Comparison of ENCODE assay signal across 5 worm cellular contexts in genomic region chrIII:3505051-3505548, ce11.
TF ChIP-seq lines count a peak whose summit lies in the region.

Gene lias-1, minus strand, starts transcription at chrIII:3505101.

TF ChIP-seq in whole organism, L1 larva, 84 proteins besides CTCF, POLR2A, EP300 and RAD21 (continues in another document):
- TF ChIP-seq ceh-82 (tag; optimal IDR thresholded peaks at IDR 0.05; lab: Kevin White, UChicago) = peak; percentile 79 to 95 (median 86)
- peak; percentile 90 for TF ChIP-seq snu-23 (GFP tag; optimal IDR thresholded peaks at IDR 0.05; lab: Kevin White, UChicago)
- TF ChIP-seq nhr-71 (tag; optimal IDR thresholded peaks at IDR 0.05; lab: Kevin White, UChicago) = peak; percentile 83
- no peak for TF ChIP-seq ces-1 (GFP tag; optimal IDR thresholded peaks at IDR 0.05; lab: Kevin White, UChicago)
- TF ChIP-seq fkh-8 (tag; optimal IDR thresholded peaks at IDR 0.05; lab: Kevin White, UChicago) = peak; percentile 83
- no peak for TF ChIP-seq mab-9 (GFP tag; IDR thresholded peaks at IDR 0.05; lab: Robert Waterston, UW)
- no peak for TF ChIP-seq grh-1 (GFP tag; IDR thresholded peaks at IDR 0.05; lab: Robert Waterston, UW)
- no peak for TF ChIP-seq sptf-1 (tag; optimal IDR thresholded peaks at IDR 0.05; lab: Kevin White, UChicago)
- peak; percentile 66 for TF ChIP-seq fkh-10 (GFP tag; optimal IDR thresholded peaks at IDR 0.05; lab: Kevin White, UChicago)
- TF ChIP-seq nhr-77 (tag; optimal IDR thresholded peaks at IDR 0.05; lab: Kevin White, UChicago) = peak; percentile 71
- peak; percentile 99 for TF ChIP-seq F16B12.6 (tag; optimal IDR thresholded peaks at IDR 0.05; lab: Kevin White, UChicago)
- peak; percentile 82 for TF ChIP-seq isw-1 (GFP tag; IDR thresholded peaks at IDR 0.05; lab: Robert Waterston, UW)
- peak; percentile 66 for TF ChIP-seq aly-2 (tag; optimal IDR thresholded peaks at IDR 0.05; lab: Kevin White, UChicago)
- TF ChIP-seq dsc-1 (tag; optimal IDR thresholded peaks at IDR 0.05; lab: Kevin White, UChicago) = peak; percentile 50
- TF ChIP-seq lir-3 (tag; optimal IDR thresholded peaks at IDR 0.05; lab: Kevin White, UChicago; ENCODE audit: poor library complexity) = no peak
- TF ChIP-seq zag-1 (tag; optimal IDR thresholded peaks at IDR 0.05; lab: Kevin White, UChicago) = no peak
- peak; percentile 53 for TF ChIP-seq blmp-1 (tag; optimal IDR thresholded peaks at IDR 0.05; lab: Kevin White, UChicago)
- TF ChIP-seq nhr-12 (tag; optimal IDR thresholded peaks at IDR 0.05; lab: Kevin White, UChicago) = no peak
- TF ChIP-seq snpc-4 (tag; optimal IDR thresholded peaks at IDR 0.05; lab: Kevin White, UChicago) = peak; percentile 71

TF ChIP-seq in whole organism, L3 larva, 47 proteins besides CTCF, POLR2A, EP300 and RAD21 (continues in another document):
- TF ChIP-seq lin-39 (tag; optimal IDR thresholded peaks at IDR 0.05; lab: Kevin White, UChicago) = peak; percentile 67
- TF ChIP-seq ama-1 (optimal IDR thresholded peaks at IDR 0.05; lab: Kevin White, UChicago) = peak; percentile 68
- no peak for TF ChIP-seq egl-27 (tag; optimal IDR thresholded peaks at IDR 0.05; lab: Kevin White, UChicago)
- no peak for TF ChIP-seq eor-1 (tag; optimal IDR thresholded peaks at IDR 0.05; lab: Kevin White, UChicago)
- peak; percentile 73 for TF ChIP-seq ztf-4 (tag; optimal IDR thresholded peaks at IDR 0.05; lab: Kevin White, UChicago)
- TF ChIP-seq unc-39 (tag; optimal IDR thresholded peaks at IDR 0.05; lab: Kevin White, UChicago) = no peak
- no peak for TF ChIP-seq fkh-2 (tag; optimal IDR thresholded peaks at IDR 0.05; lab: Kevin White, UChicago)
- TF ChIP-seq ceh-28 (tag; optimal IDR thresholded peaks at IDR 0.05; lab: Kevin White, UChicago) = peak; percentile 44
- TF ChIP-seq lsy-12 (tag; optimal IDR thresholded peaks at IDR 0.05; lab: Kevin White, UChicago) = peak; percentile 49
- peak; percentile 39 for TF ChIP-seq fkh-10 (GFP tag; optimal IDR thresholded peaks at IDR 0.05; lab: Kevin White, UChicago)
- TF ChIP-seq nhr-77 (tag; optimal IDR thresholded peaks at IDR 0.05; lab: Kevin White, UChicago) = no peak
- peak; percentile 79 for TF ChIP-seq hmg-11 (tag; optimal IDR thresholded peaks at IDR 0.05; lab: Kevin White, UChicago)
- TF ChIP-seq jun-1 (tag; optimal IDR thresholded peaks at IDR 0.05; lab: Kevin White, UChicago) = peak; percentile 70
- peak; percentile 73 for TF ChIP-seq pqm-1 (tag; optimal IDR thresholded peaks at IDR 0.05; lab: Kevin White, UChicago)
- TF ChIP-seq nfya-1 (tag; optimal IDR thresholded peaks at IDR 0.05; lab: Kevin White, UChicago; ENCODE audit: insufficient read depth) = peak; percentile 94
- TF ChIP-seq nhr-28 (tag; optimal IDR thresholded peaks at IDR 0.05; lab: Kevin White, UChicago) = no peak
- TF ChIP-seq egl-5 (tag; optimal IDR thresholded peaks at IDR 0.05; lab: Kevin White, UChicago) = peak; percentile 83
- TF ChIP-seq ZK546.5 (tag; optimal IDR thresholded peaks at IDR 0.05; lab: Kevin White, UChicago) = no peak
- peak; percentile 60 for TF ChIP-seq skn-1 (tag; optimal IDR thresholded peaks at IDR 0.05; lab: Kevin White, UChicago)

TF ChIP-seq in whole organism, early embryonic, 17 proteins besides CTCF, POLR2A, EP300 and RAD21:
- TF ChIP-seq tra-4 (tag; optimal IDR thresholded peaks at IDR 0.05; lab: Kevin White, UChicago) (no peak), ets-7 (tag; optimal IDR thresholded peaks at IDR 0.05; lab: Kevin White, UChicago) (no peak), ceh-13 (GFP tag; optimal IDR thresholded peaks at IDR 0.05; lab: Kevin White, UChicago) (no peak), aly-1 (tag; optimal IDR thresholded peaks at IDR 0.05; lab: Kevin White, UChicago) (peak; percentile 35), tbx-37 (GFP tag; conservative IDR thresholded peaks at IDR 0.05; lab: Robert Waterston, UW) (no peak), hmbx-1 (tag; optimal IDR thresholded peaks at IDR 0.05; lab: Kevin White, UChicago) (no peak), pes-1 (GFP tag; IDR thresholded peaks at IDR 0.05; lab: Robert Waterston, UW) (0 out of 2 replicates have a peak, but pooled peaks have one; percentile 50), hmg-4 (GFP tag; optimal IDR thresholded peaks at IDR 0.05; lab: Kevin White, UChicago) (peak; percentile 15), sea-1 (GFP tag; conservative IDR thresholded peaks at IDR 0.05; lab: Robert Waterston, UW) (no peak), F13C5.2 (tag; optimal IDR thresholded peaks at IDR 0.05; lab: Kevin White, UChicago) (peak; percentile 85), tbx-11 (GFP tag; IDR thresholded peaks at IDR 0.05; lab: Robert Waterston, UW) (no peak), ceh-36 (tag; optimal IDR thresholded peaks at IDR 0.05; lab: Kevin White, UChicago) (no peak), scrt-1 (GFP tag; IDR thresholded peaks at IDR 0.05; lab: Robert Waterston, UW) (no peak), ama-1 (optimal IDR thresholded peaks at IDR 0.05; lab: Kevin White, UChicago) (no peak), flt-1 (GFP tag; IDR thresholded peaks at IDR 0.05; lab: Robert Waterston, UW) (no peak), B0310.2 (tag; optimal IDR thresholded peaks at IDR 0.05; lab: Kevin White, UChicago) (no peak)

TF ChIP-seq in whole organism, midembryonic, 9 proteins besides CTCF, POLR2A, EP300 and RAD21:
- peak; percentile 72 for TF ChIP-seq ztf-23 (GFP tag; IDR thresholded peaks at IDR 0.05; lab: Robert Waterston, UW)
- no peak for TF ChIP-seq tab-1 (GFP tag; IDR thresholded peaks at IDR 0.05; lab: Robert Waterston, UW)
- TF ChIP-seq cog-1 (tag; optimal IDR thresholded peaks at IDR 0.05; lab: Kevin White, UChicago) = peak; percentile 12
- TF ChIP-seq klf-2 (GFP tag; conservative IDR thresholded peaks at IDR 0.05; lab: Robert Waterston, UW) = no peak
TF ChIP-seq in whole organism, midembryonic: peak in this region for 2.

TF ChIP-seq in whole organism, young adult, 124 proteins besides CTCF, POLR2A, EP300 and RAD21 (continues in another document):
- TF ChIP-seq dox-1 (GFP tag; IDR thresholded peaks at IDR 0.05; lab: Robert Waterston, UW) (peak; percentile 75), mcd-1 (GFP tag; IDR thresholded peaks at IDR 0.05; lab: Robert Waterston, UW) (peak; percentile 78), tbp1 (GFP tag; optimal IDR thresholded peaks at IDR 0.05; lab: Kevin White, UChicago) (peak; percentile 56), C17E4.6 (GFP tag; IDR thresholded peaks at IDR 0.05; lab: Robert Waterston, UW) (no peak), F23B12.7 (tag; optimal IDR thresholded peaks at IDR 0.05; lab: Kevin White, UChicago; ENCODE audit: insufficient read depth) (peak; percentile 89), ekl-4 (GFP tag; IDR thresholded peaks at IDR 0.05; lab: Robert Waterston, UW) (0 out of 2 replicates have a peak, but pooled peaks have one; percentile 34), ceh-27 (GFP tag; optimal IDR thresholded peaks at IDR 0.05; lab: Kevin White, UChicago) (peak; percentile 56), snpc-1.3 (tag; optimal IDR thresholded peaks at IDR 0.05; lab: Kevin White, UChicago; ENCODE audit: insufficient read depth) (peak; percentile 76), lin-35 (GFP tag; optimal IDR thresholded peaks at IDR 0.05; lab: Kevin White, UChicago) (peak in 1 of 3 experiments; percentile 68), attf-5 (GFP tag; optimal IDR thresholded peaks at IDR 0.05; lab: Kevin White, UChicago) (peak; percentile 82), madf-3 (GFP tag; IDR thresholded peaks at IDR 0.05; lab: Robert Waterston, UW) (0 out of 2 replicates have a peak, but pooled peaks have one; percentile 57), lin-54 (GFP tag; optimal IDR thresholded peaks at IDR 0.05; lab: Kevin White, UChicago) (peak; percentile 69), hsf-1 (GFP tag; IDR thresholded peaks at IDR 0.05; lab: Robert Waterston, UW) (no peak), Y53G8AR.9 (GFP tag; conservative IDR thresholded peaks at IDR 0.05; lab: Robert Waterston, UW) (0 out of 2 replicates have a peak, but pooled peaks have one; percentile 39), die-1 (tag; optimal IDR thresholded peaks at IDR 0.05; lab: Kevin White, UChicago) (no peak), B0261.1 (tag; optimal IDR thresholded peaks at IDR 0.05; lab: Kevin White, UChicago) (no peak), ztf-18 (tag; optimal IDR thresholded peaks at IDR 0.05; lab: Kevin White, UChicago) (peak; percentile 21), madf-8 (GFP tag; conservative IDR thresholded peaks at IDR 0.05; lab: Robert Waterston, UW) (peak; percentile 39), lsl-1 (GFP tag; optimal IDR thresholded peaks at IDR 0.05; lab: Kevin White, UChicago) (peak; percentile 88), pha-4 (tag; optimal IDR thresholded peaks at IDR 0.05; lab: Kevin White, UChicago) (peak; percentile 31), F22D6.2 (tag; optimal IDR thresholded peaks at IDR 0.05; lab: Kevin White, UChicago) (peak; percentile 7), nfyb-1 (GFP tag; IDR thresholded peaks at IDR 0.05; lab: Robert Waterston, UW) (0 out of 2 replicates have a peak, but pooled peaks have one; percentile 27), snpc-1.1 (tag; optimal IDR thresholded peaks at IDR 0.05; lab: Kevin White, UChicago; ENCODE audit: insufficient read depth) (peak; percentile 14), ceh-100 (GFP tag; IDR thresholded peaks at IDR 0.05; lab: Robert Waterston, UW) (peak; percentile 72), F49E8.2 (tag; optimal IDR thresholded peaks at IDR 0.05; lab: Kevin White, UChicago; ENCODE audit: insufficient read depth) (peak; percentile 72), bed-2 (GFP tag; IDR thresholded peaks at IDR 0.05; lab: Robert Waterston, UW) (no peak), F33H1.4 (GFP tag; IDR thresholded peaks at IDR 0.05; lab: Robert Waterston, UW) (peak; percentile 97), dpff-1 (tag; optimal IDR thresholded peaks at IDR 0.05; lab: Kevin White, UChicago) (no peak), nhr-80 (tag; optimal IDR thresholded peaks at IDR 0.05; lab: Kevin White, UChicago) (peak; percentile 27), snpc-4 (GFP tag; optimal IDR thresholded peaks at IDR 0.05; lab: Kevin White, UChicago) (no peak), snpc-4 (tag; optimal IDR thresholded peaks at IDR 0.05; lab: Kevin White, UChicago) (peak in 3 of 4 experiments; percentile 28 to 45 (median 31)), Y53F4B.3 (GFP tag; IDR thresholded peaks at IDR 0.05; lab: Robert Waterston, UW) (no peak), K12H6.12 (tag; optimal IDR thresholded peaks at IDR 0.05; lab: Kevin White, UChicago) (peak; percentile 21), unc-130 (GFP tag; optimal IDR thresholded peaks at IDR 0.05; lab: Kevin White, UChicago) (no peak), dpl-1 (GFP tag; optimal IDR thresholded peaks at IDR 0.05; lab: Kevin White, UChicago) (peak; percentile 58), nhr-90 (tag; optimal IDR thresholded peaks at IDR 0.05; lab: Kevin White, UChicago) (no peak), hlh-12 (tag; optimal IDR thresholded peaks at IDR 0.05; lab: Kevin White, UChicago) (no peak), ceh-91 (GFP tag; IDR thresholded peaks at IDR 0.05; lab: Robert Waterston, UW) (peak; percentile 52), tlf-1 (GFP tag; optimal IDR thresholded peaks at IDR 0.05; lab: Kevin White, UChicago) (peak; percentile 33), madf-10 (tag; optimal IDR thresholded peaks at IDR 0.05; lab: Kevin White, UChicago) (peak; percentile 38)

Comparison
In these comparisons a context has a peak if more than half of its experiments do, and no peak if none do; other contexts are left out.
1. Of the 8 proteins assayed by ChIP-seq in both whole organism, young adult and whole organism, L1 larva: peak only in whole organism, young adult: none; only in whole organism, L1 larva: nhr-90 and unc-130; in both: dpl-1, efl-1 and snpc-4; in neither: 1; mixed calls (peak in some experiments, not most) for 2.